Fruit fly (Drosophila melanogaster): Measurements from ENCODE around the gene CG32241.

Gene CG32241

dm6 chr3L:4474946-4475470, 8.6 kb upstream of the CG32241 start (continued):
- no peak for TF ChIP-seq lbe (GFP tag; optimal IDR thresholded peaks at IDR 0.05)
- TF ChIP-seq HmgZ (tag; optimal IDR thresholded peaks at IDR 0.05): peak; percentile 82
- TF ChIP-seq eve (GFP tag; optimal IDR thresholded peaks at IDR 0.05): peak in 1 of 2 experiments; percentile 62
- no peak for TF ChIP-seq Tbp (GFP tag; optimal IDR thresholded peaks at IDR 0.05)
- TF ChIP-seq dati (GFP tag; IDR thresholded peaks at IDR 0.05): peak; percentile 67; the same call in 1 of the 2 replicates
- peak; percentile 98 for TF ChIP-seq CG7987 (GFP tag; optimal IDR thresholded peaks at IDR 0.05)
- peak; percentile 86 for TF ChIP-seq CG15011 (GFP tag; optimal IDR thresholded peaks at IDR 0.05)
- TF ChIP-seq CG10979 (tag; optimal IDR thresholded peaks at IDR 0.05): no peak
- 0 out of 3 replicates have a peak, but pooled peaks have one; percentile 50 for TF ChIP-seq Dbx (GFP tag; IDR thresholded peaks at IDR 0.05)
- no peak for TF ChIP-seq kay (GFP tag; optimal IDR thresholded peaks at IDR 0.05)
- peak; percentile 50 for TF ChIP-seq chn (GFP tag; optimal IDR thresholded peaks at IDR 0.05)
- peak; percentile 80 for TF ChIP-seq CG31441 (GFP tag; IDR thresholded peaks at IDR 0.05)
- TF ChIP-seq CG8944 (GFP tag; optimal IDR thresholded peaks at IDR 0.05): no peak
- TF ChIP-seq wor (GFP tag; IDR thresholded peaks at IDR 0.05): no peak
- no peak for TF ChIP-seq CG8290 (GFP tag; optimal IDR thresholded peaks at IDR 0.05)
- peak; percentile 55 to 81 for TF ChIP-seq CG8290 (tag; optimal IDR thresholded peaks at IDR 0.05)
- TF ChIP-seq ara (GFP tag; IDR thresholded peaks at IDR 0.05): 0 out of 2 replicates have a peak, but pooled peaks have one; percentile 54
- no peak for TF ChIP-seq CG14860 (GFP tag; IDR thresholded peaks at IDR 0.05; ENCODE audit: partially characterized antibody)
- TF ChIP-seq fd64A (GFP tag; optimal IDR thresholded peaks at IDR 0.05): peak; percentile 90
- TF ChIP-seq CG8281 (tag; optimal IDR thresholded peaks at IDR 0.05): peak; percentile 63
- TF ChIP-seq CG5180 (GFP tag; optimal IDR thresholded peaks at IDR 0.05): peak; percentile 70
- TF ChIP-seq pita (GFP tag; optimal IDR thresholded peaks at IDR 0.05): no peak
- TF ChIP-seq mirr (GFP tag; optimal IDR thresholded peaks at IDR 0.05): peak; percentile 96
- TF ChIP-seq NK7.1 (GFP tag; optimal IDR thresholded peaks at IDR 0.05): peak; percentile 74
- TF ChIP-seq Stat92E (GFP tag; optimal IDR thresholded peaks at IDR 0.05): no peak
- TF ChIP-seq CG34422 (GFP tag; IDR thresholded peaks at IDR 0.05): peak; percentile 46; the same call in 1 of the 3 replicates
- peak; percentile 62 for TF ChIP-seq CG11247 (GFP tag; IDR thresholded peaks at IDR 0.05)
- peak; percentile 84 for TF ChIP-seq CG11723 (GFP tag; optimal IDR thresholded peaks at IDR 0.05)
- TF ChIP-seq CG2116 (GFP tag; optimal IDR thresholded peaks at IDR 0.05): peak; percentile 82
- TF ChIP-seq hth (optimal IDR thresholded peaks at IDR 0.05): no peak
- TF ChIP-seq danr (GFP tag; IDR thresholded peaks at IDR 0.05): no peak
- peak; percentile 48 for TF ChIP-seq btn (GFP tag; optimal IDR thresholded peaks at IDR 0.05)
- peak; percentile 59 for TF ChIP-seq Dad (GFP tag; optimal IDR thresholded peaks at IDR 0.05)
- TF ChIP-seq psq (GFP tag; optimal IDR thresholded peaks at IDR 0.05): peak; percentile 1
- peak; percentile 69 for TF ChIP-seq Max (GFP tag; optimal IDR thresholded peaks at IDR 0.05)
- peak; percentile 59 for TF ChIP-seq CHES-1-like (GFP tag; optimal IDR thresholded peaks at IDR 0.05)
- no peak for TF ChIP-seq CG4404 (GFP tag; IDR thresholded peaks at IDR 0.05)
- peak; percentile 90 for TF ChIP-seq CG18599 (GFP tag; optimal IDR thresholded peaks at IDR 0.05)
- TF ChIP-seq CG13287 (GFP tag; IDR thresholded peaks at IDR 0.05; ENCODE audit: partially characterized antibody): peak; percentile 29; the same call in 1 of the 2 replicates
- TF ChIP-seq fd102C (GFP tag; optimal IDR thresholded peaks at IDR 0.05): peak; percentile 64
- peak; percentile 52 for TF ChIP-seq slp2 (GFP tag; optimal IDR thresholded peaks at IDR 0.05)
- TF ChIP-seq peb (GFP tag; IDR thresholded peaks at IDR 0.05): no peak
- TF ChIP-seq Hr51 (GFP tag; optimal IDR thresholded peaks at IDR 0.05): peak; percentile 49 to 83
- TF ChIP-seq Sox100B (GFP tag; optimal IDR thresholded peaks at IDR 0.05): peak; percentile 84
- TF ChIP-seq oc (tag; optimal IDR thresholded peaks at IDR 0.05): peak; percentile 70
- TF ChIP-seq CG12942 (GFP tag; optimal IDR thresholded peaks at IDR 0.05): peak; percentile 58
- TF ChIP-seq pnt (GFP tag; optimal IDR thresholded peaks at IDR 0.05): no peak
- TF ChIP-seq ftz-f1 (GFP tag; optimal IDR thresholded peaks at IDR 0.05): no peak
- peak; percentile 53 for TF ChIP-seq Bdp1 (GFP tag; optimal IDR thresholded peaks at IDR 0.05)
- peak; percentile 78 for TF ChIP-seq CG3407 (GFP tag; optimal IDR thresholded peaks at IDR 0.05)
